Worm (Caenorhabditis elegans) whole organism, late embryonic: ENCODE measurements around the gene dpf-4.

ENCODE experiments used
- ahr-1 ChIP-seq: sonication (generic microtip); optimal IDR thresholded peaks from 2 replicates; lab custom pipeline; 2016; ENCODE audit warnings: missing genetic modification characterization, missing compliant biosample characterization
- ama-1 ChIP-seq: fragments of 150-350 bp; optimal IDR thresholded peaks from 2 replicates; lab custom pipeline; 2014
- ceh-48 ChIP-seq: sonication (generic microtip); optimal IDR thresholded peaks from 2 replicates; lab custom pipeline; 2016; ENCODE audit warnings: missing genetic modification characterization, inconsistent platforms, missing compliant biosample characterization
- ceh-6 ChIP-seq: fragments of 200-800 bp; sonication (Bioruptor generic); optimal IDR thresholded peaks from 2 replicates; lab custom pipeline; 2018; ENCODE audit warnings: mild to moderate bottlenecking, missing genetic modification characterization, missing compliant biosample characterization
- elt-2 ChIP-seq: sonication (generic microtip); optimal IDR thresholded peaks from 2 replicates; lab custom pipeline; 2016; ENCODE audit warnings: missing genetic modification reagents, missing genetic modification characterization, missing compliant biosample characterization
- fax-1 ChIP-seq: sonication (generic microtip); optimal IDR thresholded peaks from 2 replicates; lab custom pipeline; 2016; ENCODE audit warnings: missing genotype, missing genetic modification characterization, missing compliant biosample characterization
- hlh-30 ChIP-seq: sonication (generic microtip); optimal IDR thresholded peaks from 2 replicates; lab custom pipeline; 2017; ENCODE audit warnings: antibody characterized with exemption, missing genetic modification characterization, missing compliant biosample characterization; ENCODE audit not compliant: insufficient read depth
- lin-11 ChIP-seq: fragments of 200-800 bp; sonication (Bioruptor generic); optimal IDR thresholded peaks from 2 replicates; lab custom pipeline; 2018; ENCODE audit warnings: mild to moderate bottlenecking, missing genetic modification characterization, missing compliant biosample characterization
- madf-2 ChIP-seq: sonication (generic microtip); optimal IDR thresholded peaks from 2 replicates; lab custom pipeline; 2017; ENCODE audit warnings: missing genetic modification characterization, missing compliant biosample characterization
- npax-4 ChIP-seq: sonication (generic microtip); optimal IDR thresholded peaks from 2 replicates; lab custom pipeline; 2016; ENCODE audit warnings: missing genetic modification characterization, missing compliant biosample characterization
- sox-2 ChIP-seq: fragments of 200-800 bp; sonication (Bioruptor generic); IDR thresholded peaks from 2 replicates; pipeline ENCODE4 v1.3.6; 2022; ENCODE audit warnings: missing genetic modification reagents, missing genetic modification characterization, missing compliant biosample characterization
- tbx-7 ChIP-seq: sonication (generic microtip); optimal IDR thresholded peaks from 2 replicates; lab custom pipeline; 2016; ENCODE audit warnings: missing genotype, missing genetic modification characterization, missing compliant biosample characterization
- unc-86 ChIP-seq: sonication (generic microtip); optimal IDR thresholded peaks from 2 replicates; lab custom pipeline; 2016; ENCODE audit warnings: missing genetic modification characterization, missing compliant biosample characterization

DNA sequence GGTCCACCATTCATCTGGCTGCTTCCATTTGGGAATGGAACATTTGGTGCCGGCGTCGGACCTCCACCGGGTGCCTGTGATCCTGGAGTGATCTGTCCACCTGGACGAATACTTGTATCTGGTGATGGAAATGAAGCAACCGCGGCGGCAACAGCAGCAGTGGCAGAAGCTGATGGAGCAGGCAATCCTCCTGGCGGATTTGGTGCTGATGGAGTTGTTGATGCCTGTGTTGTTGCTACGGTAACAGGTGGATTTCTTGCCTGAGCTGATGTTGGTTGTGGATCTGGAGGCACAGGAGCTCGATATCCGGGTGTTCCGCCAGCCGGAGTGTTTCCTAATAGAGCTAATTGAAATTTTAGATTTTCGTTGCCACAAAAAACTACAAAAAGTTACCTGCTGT lies 26.7 kb upstream of the dpf-4 start:
- no peak for TF ChIP-seq ceh-48 (tag; lab: Kevin White, UChicago)
- TF ChIP-seq fax-1, result no peak
- no peak for TF ChIP-seq ahr-1
- no peak for TF ChIP-seq lin-11 (tag; lab: Kevin White, UChicago)
- no peak for TF ChIP-seq tbx-7
- TF ChIP-seq npax-4, result no peak
- no peak for TF ChIP-seq sox-2 (GFP tag; lab: Robert Waterston, UW)
- TF ChIP-seq ceh-6 (GFP tag; lab: Kevin White, UChicago), result no peak
- TF ChIP-seq unc-86 (tag; lab: Kevin White, UChicago), result no peak
- TF ChIP-seq madf-2 (tag; lab: Kevin White, UChicago), result no peak
- TF ChIP-seq elt-2 (tag; lab: Kevin White, UChicago), result no peak
- no peak for TF ChIP-seq hlh-30 (tag; lab: Kevin White, UChicago)
- no peak for TF ChIP-seq ama-1 (lab: Kevin White, UChicago)
